Worm (Caenorhabditis elegans) whole organism, midembryonic: ENCODE results near the gene C18G1.6.

ENCODE experiments used
- T22C8.4 ChIP-seq: fragments of 200-800 bp; sonication (Bioruptor generic); IDR thresholded peaks from 2 replicates; pipeline ENCODE4 v1.3.6; 2022; ENCODE audit warnings: missing genetic modification characterization, missing compliant biosample characterization
- cog-1 ChIP-seq: sonication (generic microtip); optimal IDR thresholded peaks from 2 replicates; lab custom pipeline; 2016; ENCODE audit warnings: missing genetic modification characterization, missing compliant biosample characterization
- med-1 ChIP-seq: sonication (generic microtip); optimal IDR thresholded peaks from 2 replicates; lab custom pipeline; 2017; ENCODE audit warnings: missing genetic modification characterization, mild to moderate bottlenecking, missing compliant biosample characterization, antibody characterized with exemption, missing genetic modification reagents; ENCODE audit not compliant: insufficient read depth
- tab-1 ChIP-seq: fragments of 200-800 bp; sonication (Bioruptor generic); IDR thresholded peaks from 2 replicates; pipeline ENCODE4 v1.3.6; 2022; ENCODE audit warnings: missing genetic modification characterization, missing compliant biosample characterization
- ztf-23 ChIP-seq: fragments of 200-800 bp; sonication (Bioruptor generic); IDR thresholded peaks from 2 replicates; pipeline ENCODE4 v1.3.6; 2022; ENCODE audit warnings: missing genetic modification reagents, missing genetic modification characterization, missing compliant biosample characterization
- ztf-29 ChIP-seq: fragments of 200-800 bp; sonication (Bioruptor generic); IDR thresholded peaks from 2 replicates; pipeline ENCODE4 v1.3.6; 2022; ENCODE audit warnings: missing genetic modification reagents, missing genetic modification characterization, missing compliant biosample characterization

- TF ChIP-seq T22C8.4 (GFP tag; lab: Robert Waterston, UW) (no peak), ztf-23 (no peak), cog-1 (tag; lab: Kevin White, UChicago) (no peak), ztf-29 (GFP tag; lab: Robert Waterston, UW) (no peak), tab-1 (no peak), med-1 (GFP tag; lab: Kevin White, UChicago) (no peak)
Observed at ce11 chrV:4737727-4738126, 12.7 kb upstream of the C18G1.6 start, which contains the start of gene F39G3.2.
